Worm (Caenorhabditis elegans) whole organism, late embryonic: ENCODE results near the gene srz-63.

Experiments used
- C38D4.7 ChIP-seq: fragments of 200-800 bp; sonication (Bioruptor generic); optimal IDR thresholded peaks from 2 replicates; lab custom pipeline; 2018; ENCODE audit warnings: mild to moderate bottlenecking, missing genetic modification characterization, moderate library complexity, missing compliant biosample characterization
- T23F11.4 ChIP-seq: fragments of 200-800 bp; sonication (Bioruptor generic); optimal IDR thresholded peaks from 2 replicates; lab custom pipeline; 2018; ENCODE audit warnings: mild to moderate bottlenecking, missing genetic modification characterization, missing compliant biosample characterization
- Y22D7AL.16 ChIP-seq: sonication (generic microtip); optimal IDR thresholded peaks from 2 replicates; lab custom pipeline; 2016; ENCODE audit warnings: missing genetic modification characterization, missing compliant biosample characterization
- ahr-1 ChIP-seq: sonication (generic microtip); optimal IDR thresholded peaks from 2 replicates; lab custom pipeline; 2016; ENCODE audit warnings: missing genetic modification characterization, missing compliant biosample characterization
- ama-1 ChIP-seq: fragments of 150-350 bp; optimal IDR thresholded peaks from 2 replicates; lab custom pipeline; 2014
- ceh-14 ChIP-seq: sonication (generic microtip); optimal IDR thresholded peaks from 2 replicates; lab custom pipeline; 2016; ENCODE audit warnings: missing genotype, missing genetic modification characterization, missing compliant biosample characterization
- ceh-19 ChIP-seq: fragments of 200-800 bp; sonication (Bioruptor generic); optimal IDR thresholded peaks from 2 replicates; lab custom pipeline; 2018; ENCODE audit warnings: mild to moderate bottlenecking, missing genetic modification characterization, missing compliant biosample characterization
- ceh-2 ChIP-seq: sonication (generic microtip); optimal IDR thresholded peaks from 2 replicates; lab custom pipeline; 2016; ENCODE audit warnings: missing genotype, missing genetic modification characterization, missing compliant biosample characterization
- ceh-22 ChIP-seq: sonication (generic microtip); optimal IDR thresholded peaks from 2 replicates; lab custom pipeline; 2017; ENCODE audit warnings: missing biosample characterization, missing genetic modification characterization
- ceh-31 ChIP-seq: sonication (generic microtip); optimal IDR thresholded peaks from 2 replicates; lab custom pipeline; 2016; ENCODE audit warnings: missing genetic modification characterization, missing compliant biosample characterization
- ceh-34 ChIP-seq: sonication (generic microtip); optimal IDR thresholded peaks from 2 replicates; lab custom pipeline; 2016; ENCODE audit warnings: mild to moderate bottlenecking, missing genetic modification characterization, missing compliant biosample characterization
- ceh-6 ChIP-seq: fragments of 200-800 bp; sonication (Bioruptor generic); optimal IDR thresholded peaks from 2 replicates; lab custom pipeline; 2018; ENCODE audit warnings: mild to moderate bottlenecking, missing genetic modification characterization, missing compliant biosample characterization
- dmd-4 ChIP-seq: sonication (generic microtip); optimal IDR thresholded peaks from 2 replicates; lab custom pipeline; 2016; ENCODE audit warnings: borderline replicate concordance, missing genetic modification characterization, missing compliant biosample characterization
- elt-2 ChIP-seq: sonication (generic microtip); optimal IDR thresholded peaks from 2 replicates; lab custom pipeline; 2016; ENCODE audit warnings: missing genetic modification reagents, missing genetic modification characterization, missing compliant biosample characterization
- elt-4 ChIP-seq: sonication (generic microtip); optimal IDR thresholded peaks from 2 replicates; lab custom pipeline; 2016; ENCODE audit warnings: missing genetic modification characterization, missing compliant biosample characterization
- eyg-1 ChIP-seq: sonication (generic microtip); optimal IDR thresholded peaks from 2 replicates; lab custom pipeline; 2016; ENCODE audit warnings: missing genotype, missing genetic modification characterization, missing compliant biosample characterization
- fax-1 ChIP-seq: sonication (generic microtip); optimal IDR thresholded peaks from 2 replicates; lab custom pipeline; 2016; ENCODE audit warnings: missing genotype, missing genetic modification characterization, missing compliant biosample characterization
- gmeb-2 ChIP-seq: sonication (generic microtip); optimal IDR thresholded peaks from 2 replicates; lab custom pipeline; 2016; ENCODE audit warnings: missing genetic modification characterization, inconsistent platforms, missing compliant biosample characterization
- hlh-15 ChIP-seq: sonication (generic microtip); optimal IDR thresholded peaks from 2 replicates; lab custom pipeline; 2016; ENCODE audit warnings: missing genetic modification characterization, missing compliant biosample characterization
- hlh-30 ChIP-seq: sonication (generic microtip); optimal IDR thresholded peaks from 2 replicates; lab custom pipeline; 2017; ENCODE audit warnings: antibody characterized with exemption, missing genetic modification characterization, missing compliant biosample characterization; ENCODE audit not compliant: insufficient read depth
- lin-11 ChIP-seq: fragments of 200-800 bp; sonication (Bioruptor generic); optimal IDR thresholded peaks from 2 replicates; lab custom pipeline; 2018; ENCODE audit warnings: mild to moderate bottlenecking, missing genetic modification characterization, missing compliant biosample characterization
- mec-3 ChIP-seq: sonication (generic microtip); optimal IDR thresholded peaks from 2 replicates; lab custom pipeline; 2016; ENCODE audit warnings: borderline replicate concordance, missing genetic modification characterization, missing compliant biosample characterization
- nhr-11 ChIP-seq: fragments of 150-350 bp; optimal IDR thresholded peaks from 2 replicates; lab custom pipeline; 2014; ENCODE audit warnings: missing biosample characterization, missing genetic modification characterization
- nhr-232 ChIP-seq: sonication (generic microtip); optimal IDR thresholded peaks from 2 replicates; lab custom pipeline; 2016; ENCODE audit warnings: missing genetic modification characterization, missing compliant biosample characterization
- npax-4 ChIP-seq: sonication (generic microtip); optimal IDR thresholded peaks from 2 replicates; lab custom pipeline; 2016; ENCODE audit warnings: missing genetic modification characterization, missing compliant biosample characterization
- pag-3 ChIP-seq: sonication (generic microtip); optimal IDR thresholded peaks from 2 replicates; lab custom pipeline; 2016; ENCODE audit warnings: missing compliant biosample characterization, missing genetic modification characterization, borderline replicate concordance
- pax-1 ChIP-seq: fragments of 150-350 bp; optimal IDR thresholded peaks from 2 replicates; lab custom pipeline; 2014; ENCODE audit warnings: missing biosample characterization, missing genetic modification characterization
- pqm-1 ChIP-seq: sonication (generic microtip); optimal IDR thresholded peaks from 2 replicates; lab custom pipeline; 2016; ENCODE audit warnings: missing genetic modification characterization, missing compliant biosample characterization
- pros-1 ChIP-seq: fragments of 150-350 bp; optimal IDR thresholded peaks from 2 replicates; lab custom pipeline; 2014; ENCODE audit warnings: missing biosample characterization, missing genetic modification reagents, missing genetic modification characterization
- rnt-1 ChIP-seq: sonication (generic microtip); optimal IDR thresholded peaks from 2 replicates; lab custom pipeline; 2016; ENCODE audit warnings: missing genetic modification characterization, missing compliant biosample characterization
- sdc-2 ChIP-seq: sonication (generic microtip); optimal IDR thresholded peaks from 2 replicates; lab custom pipeline; 2016; ENCODE audit warnings: missing genotype, missing genetic modification characterization, missing compliant biosample characterization
- sox-2 ChIP-seq: fragments of 200-800 bp; sonication (Bioruptor generic); IDR thresholded peaks from 2 replicates; pipeline ENCODE4 v1.3.6; 2022; ENCODE audit warnings: missing genetic modification reagents, missing genetic modification characterization, missing compliant biosample characterization
- sox-4 ChIP-seq: sonication (generic microtip); optimal IDR thresholded peaks from 2 replicates; lab custom pipeline; 2017; ENCODE audit warnings: mild to moderate bottlenecking, missing genetic modification characterization, inconsistent platforms, missing compliant biosample characterization
- unc-3 ChIP-seq, 2 experiments: fragments of 200-800 bp in 1 of 2; sonication (Bioruptor generic) in 1 of 2; sonication (generic microtip) in 1 of 2; conservative IDR thresholded peaks in 1 of 2; optimal IDR thresholded peaks in 1 of 2; 2 replicates each; pipeline versions ENCODE4 v1.3.6 to Lab custom; 2016 to 2022; ENCODE audit warnings: missing compliant biosample characterization in 2 of 2, missing genetic modification characterization in 2 of 2, missing genetic modification reagents in 1 of 2
- unc-86 ChIP-seq: sonication (generic microtip); optimal IDR thresholded peaks from 2 replicates; lab custom pipeline; 2016; ENCODE audit warnings: missing genetic modification characterization, missing compliant biosample characterization
- zip-5 ChIP-seq: sonication (generic microtip); optimal IDR thresholded peaks from 2 replicates; lab custom pipeline; 2016; ENCODE audit warnings: missing genetic modification characterization, missing compliant biosample characterization
- ztf-16 ChIP-seq: sonication (generic microtip); optimal IDR thresholded peaks from 2 replicates; lab custom pipeline; 2017; ENCODE audit warnings: missing genetic modification characterization, missing compliant biosample characterization

srz-63 gene

ce11 chrII:1252259-1252658, 26.2 kb upstream of the srz-63 start, which contains the start of gene lin-42:
lin-42 (minus strand) TSS chrII:1252359.
- no peak for TF ChIP-seq ama-1 (lab: Kevin White, UChicago)
- no peak for TF ChIP-seq ceh-34 (tag; lab: Kevin White, UChicago)
- no peak for TF ChIP-seq eyg-1 (tag; lab: Kevin White, UChicago)
- no peak for TF ChIP-seq lin-11 (tag; lab: Kevin White, UChicago)
- TF ChIP-seq ztf-16: no peak
- no peak for TF ChIP-seq Y22D7AL.16 (tag; lab: Kevin White, UChicago)
- no peak for TF ChIP-seq elt-2
- no peak for TF ChIP-seq ceh-2 (tag; lab: Kevin White, UChicago)

- TF ChIP-seq pag-3 (no peak), fax-1 (no peak), lin-11 (tag; lab: Kevin White, UChicago) (no peak), nhr-232 (tag; lab: Kevin White, UChicago) (no peak), ceh-31 (tag; lab: Kevin White, UChicago) (no peak)
Measured at ce11 chrII:1255637-1256036, 22.8 kb upstream of the srz-63 start, which contains the start of gene clec-119. clec-119 (plus strand) TSS chrII:1255937.

ce11 chrII:1256742-1257141, 21.7 kb upstream of the srz-63 start:
- TF ChIP-seq pqm-1 (tag; lab: Kevin White, UChicago) (no peak), ceh-6 (no peak), ztf-16 (no peak), sox-4 (tag; lab: Kevin White, UChicago) (no peak), npax-4 (no peak), T23F11.4 (GFP tag; lab: Kevin White, UChicago) (no peak), hlh-15 (no peak)

- no peak for TF ChIP-seq hlh-15
- no peak for TF ChIP-seq ztf-16
- TF ChIP-seq pax-1: no peak
- no peak for TF ChIP-seq pros-1
- no peak for TF ChIP-seq unc-86 (tag; lab: Kevin White, UChicago)
- no peak for TF ChIP-seq mec-3 (tag; lab: Kevin White, UChicago)
- no peak for TF ChIP-seq ceh-2 (tag; lab: Kevin White, UChicago)
- TF ChIP-seq sox-2: no peak
- TF ChIP-seq ceh-22 (tag; lab: Kevin White, UChicago): no peak
- no peak for TF ChIP-seq ceh-19 (GFP tag; lab: Kevin White, UChicago)
- TF ChIP-seq ceh-14 (tag; lab: Kevin White, UChicago): no peak
- TF ChIP-seq eyg-1 (tag; lab: Kevin White, UChicago): no peak
Measured at ce11 chrII:1258634-1259033, 19.8 kb upstream of the srz-63 start, which contains the start of gene clpr-2. clpr-2 (plus strand) TSS chrII:1258934.

- TF ChIP-seq hlh-15: no peak
- TF ChIP-seq dmd-4 (tag; lab: Kevin White, UChicago): no peak
- no peak for TF ChIP-seq unc-3 (GFP tag; conservative IDR thresholded peaks at IDR 0.05; lab: Robert Waterston, UW)
- TF ChIP-seq unc-3 (tag; optimal IDR thresholded peaks at IDR 0.05; lab: Kevin White, UChicago): no peak
- TF ChIP-seq nhr-11 (tag; lab: Kevin White, UChicago): no peak
- TF ChIP-seq C38D4.7 (GFP tag; lab: Kevin White, UChicago): no peak
- no peak for TF ChIP-seq hlh-30 (tag; lab: Kevin White, UChicago)
- no peak for TF ChIP-seq eyg-1 (tag; lab: Kevin White, UChicago)
- TF ChIP-seq ceh-6: no peak
- TF ChIP-seq elt-4 (tag; lab: Kevin White, UChicago): no peak
- TF ChIP-seq pax-1: no peak
- TF ChIP-seq rnt-1: no peak
- no peak for TF ChIP-seq ahr-1 (tag; lab: Kevin White, UChicago)
- no peak for TF ChIP-seq sdc-2 (tag; lab: Kevin White, UChicago)
- no peak for TF ChIP-seq zip-5 (tag; lab: Kevin White, UChicago)
- no peak for TF ChIP-seq ceh-19 (GFP tag; lab: Kevin White, UChicago)
- no peak for TF ChIP-seq gmeb-2
Measured at ce11 chrII:1266790-1267189, 11.7 kb upstream of the srz-63 start, which contains the start of gene oac-30. oac-30 (minus strand) TSS chrII:1266890.
